Fruit fly (Drosophila melanogaster): Measurements from ENCODE around the gene Edc3.

The Edc3 gene

dm6 chr3L:17577530-17578351 lies 48.1 kb upstream of the Edc3 start (continued):
- TF ChIP-seq ham (GFP tag; IDR thresholded peaks at IDR 0.05), result no peak
- no peak for TF ChIP-seq en (GFP tag; optimal IDR thresholded peaks at IDR 0.05)
- TF ChIP-seq CG8281 (tag; optimal IDR thresholded peaks at IDR 0.05), result no peak
- TF ChIP-seq bsh (GFP tag; optimal IDR thresholded peaks at IDR 0.05), result no peak
- no peak for TF ChIP-seq CG7372 (GFP tag; IDR thresholded peaks at IDR 0.05)
- TF ChIP-seq exex (tag; optimal IDR thresholded peaks at IDR 0.05), result no peak
- TF ChIP-seq Hmr (GFP tag; optimal IDR thresholded peaks at IDR 0.05), result no peak
- no peak for TF ChIP-seq amos (GFP tag; IDR thresholded peaks at IDR 0.05; ENCODE audit: partially characterized antibody)
- no peak for TF ChIP-seq CG12659 (GFP tag; optimal IDR thresholded peaks at IDR 0.05)
- no peak for TF ChIP-seq Sry-δ (GFP tag; optimal IDR thresholded peaks at IDR 0.05)
- TF ChIP-seq cas (GFP tag; IDR thresholded peaks at IDR 0.05), result no peak
- TF ChIP-seq btn (GFP tag; optimal IDR thresholded peaks at IDR 0.05), result no peak
- no peak for TF ChIP-seq ap (GFP tag; IDR thresholded peaks at IDR 0.05)
- no peak for TF ChIP-seq Doc3 (GFP tag; IDR thresholded peaks at IDR 0.05; ENCODE audit: partially characterized antibody)
- TF ChIP-seq Fer3 (tag; optimal IDR thresholded peaks at IDR 0.05), result no peak
- no peak for TF ChIP-seq Ssrp (tag; optimal IDR thresholded peaks at IDR 0.05)
- TF ChIP-seq CG16779 (GFP tag; IDR thresholded peaks at IDR 0.05), result no peak
- no peak for TF ChIP-seq CG4360 (GFP tag; IDR thresholded peaks at IDR 0.05)
- TF ChIP-seq Pdp1 (GFP tag; optimal IDR thresholded peaks at IDR 0.05), result no peak
- no peak for TF ChIP-seq tll (GFP tag; optimal IDR thresholded peaks at IDR 0.05)
- no peak for TF ChIP-seq rib (GFP tag; IDR thresholded peaks at IDR 0.05)
- TF ChIP-seq crol (GFP tag; IDR thresholded peaks at IDR 0.05), result peak; percentile 71
- TF ChIP-seq tin (GFP tag; optimal IDR thresholded peaks at IDR 0.05), result no peak
- TF ChIP-seq salm (tag; optimal IDR thresholded peaks at IDR 0.05), result no peak
- peak; percentile 18 for TF ChIP-seq CG12769 (tag; optimal IDR thresholded peaks at IDR 0.05)
- TF ChIP-seq Oaz (GFP tag; IDR thresholded peaks at IDR 0.05), result no peak
- no peak for TF ChIP-seq Elba2 (GFP tag; optimal IDR thresholded peaks at IDR 0.05)
- no peak for TF ChIP-seq gcm (GFP tag; optimal IDR thresholded peaks at IDR 0.05)
- 0 out of 4 replicates have a peak, but pooled peaks have one; percentile 24 for TF ChIP-seq chinmo (GFP tag; IDR thresholded peaks at IDR 0.05; ENCODE audit: partially characterized antibody)
- TF ChIP-seq CG3995 (GFP tag; optimal IDR thresholded peaks at IDR 0.05), result no peak
- no peak for TF ChIP-seq CG18011 (GFP tag; optimal IDR thresholded peaks at IDR 0.05)
- TF ChIP-seq CG3407 (GFP tag; optimal IDR thresholded peaks at IDR 0.05), result no peak
- no peak for TF ChIP-seq Rfx (GFP tag; IDR thresholded peaks at IDR 0.05)
- no peak for TF ChIP-seq CkIIα-i1 (GFP tag; IDR thresholded peaks at IDR 0.05)
- no peak for TF ChIP-seq Neu2 (GFP tag; optimal IDR thresholded peaks at IDR 0.05; ENCODE audit: borderline replicate concordance)
- no peak for TF ChIP-seq CG6791 (GFP tag; IDR thresholded peaks at IDR 0.05; ENCODE audit: partially characterized antibody)
- TF ChIP-seq Aef1 (GFP tag; IDR thresholded peaks at IDR 0.05), result no peak
- no peak for TF ChIP-seq CG14667 (GFP tag; IDR thresholded peaks at IDR 0.05)
- no peak for TF ChIP-seq sisA (GFP tag; IDR thresholded peaks at IDR 0.05)
- no peak for TF ChIP-seq Mad (GFP tag; optimal IDR thresholded peaks at IDR 0.05)
- TF ChIP-seq dimm (GFP tag; IDR thresholded peaks at IDR 0.05), result no peak
- TF ChIP-seq inv (GFP tag; IDR thresholded peaks at IDR 0.05; ENCODE audit: partially characterized antibody), result no peak
- no peak for TF ChIP-seq B-H2 (GFP tag; optimal IDR thresholded peaks at IDR 0.05)
- no peak for TF ChIP-seq Usf (GFP tag; optimal IDR thresholded peaks at IDR 0.05)
- TF ChIP-seq CG10209 (GFP tag; optimal IDR thresholded peaks at IDR 0.05), result no peak
- TF ChIP-seq peb (GFP tag; IDR thresholded peaks at IDR 0.05), result no peak
- no peak for TF ChIP-seq CG4328 (GFP tag; optimal IDR thresholded peaks at IDR 0.05)
- TF ChIP-seq Abd-B (GFP tag; optimal IDR thresholded peaks at IDR 0.05), result no peak
- no peak for TF ChIP-seq CG8924 (tag; optimal IDR thresholded peaks at IDR 0.05)
